Worm (Caenorhabditis elegans): ENCODE data around the gene C14E2.5.

Gene C14E2.5

DNA sequence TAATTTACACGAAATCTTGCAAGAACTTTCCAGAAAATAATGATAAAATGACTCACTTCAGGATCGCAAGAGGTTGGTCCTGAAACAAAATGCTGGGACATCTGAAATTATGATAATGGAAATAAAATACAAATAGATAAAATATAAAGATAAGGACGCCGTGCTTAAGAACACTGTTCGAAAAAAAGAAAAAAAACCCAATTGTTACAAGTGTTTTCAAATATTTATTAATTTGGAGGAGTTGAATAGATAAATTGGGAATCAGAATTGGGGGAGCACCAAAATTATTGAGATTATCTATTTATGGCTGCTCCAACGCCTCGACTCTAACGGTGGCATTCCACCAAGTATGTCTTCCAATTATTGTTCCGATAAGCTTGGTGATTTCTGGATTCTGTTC lies 23.4 kb upstream of the C14E2.5 start, which contains the start of gene ceh-41:
Gene ceh-41, minus strand, starts transcription at position 101 of the 400 bp plus-strand sequence.
- TF ChIP-seq tab-1 (GFP tag; IDR thresholded peaks at IDR 0.05) (no peak), ref-1 (GFP tag; conservative IDR thresholded peaks at IDR 0.05) (no peak), klf-2 (GFP tag; conservative IDR thresholded peaks at IDR 0.05) (no peak), flt-1 (GFP tag; IDR thresholded peaks at IDR 0.05) (no peak), ztf-29 (GFP tag; IDR thresholded peaks at IDR 0.05) (no peak), med-1 (GFP tag; optimal IDR thresholded peaks at IDR 0.05; ENCODE audit: insufficient read depth) (no peak), cog-1 (tag; optimal IDR thresholded peaks at IDR 0.05) (no peak), ztf-23 (GFP tag; IDR thresholded peaks at IDR 0.05) (no peak), T22C8.4 (GFP tag; IDR thresholded peaks at IDR 0.05) (no peak)

ce11 chrX:1847685-1848084 lies 22.5 kb upstream of the C14E2.5 start:
- TF ChIP-seq T22C8.4 (GFP tag; IDR thresholded peaks at IDR 0.05) (no peak), ztf-23 (GFP tag; IDR thresholded peaks at IDR 0.05) (no peak), klf-2 (GFP tag; conservative IDR thresholded peaks at IDR 0.05) (no peak), ztf-29 (GFP tag; IDR thresholded peaks at IDR 0.05) (no peak), cog-1 (tag; optimal IDR thresholded peaks at IDR 0.05) (no peak), ref-1 (GFP tag; conservative IDR thresholded peaks at IDR 0.05) (no peak), med-1 (GFP tag; optimal IDR thresholded peaks at IDR 0.05; ENCODE audit: insufficient read depth) (no peak), tab-1 (GFP tag; IDR thresholded peaks at IDR 0.05) (no peak), flt-1 (GFP tag; IDR thresholded peaks at IDR 0.05) (no peak)

ce11 chrX:1845493-1845892 lies 20.4 kb upstream of the C14E2.5 start, which contains the start of gene T26C11.4:
Gene T26C11.4, minus strand, starts transcription at chrX:1845546.
- no peak for TF ChIP-seq tab-1 (GFP tag; IDR thresholded peaks at IDR 0.05)
- TF ChIP-seq med-1 (GFP tag; optimal IDR thresholded peaks at IDR 0.05; ENCODE audit: insufficient read depth), result no peak
- TF ChIP-seq T22C8.4 (GFP tag; IDR thresholded peaks at IDR 0.05), result no peak
- no peak for TF ChIP-seq cog-1 (tag; optimal IDR thresholded peaks at IDR 0.05)
- no peak for TF ChIP-seq klf-2 (GFP tag; conservative IDR thresholded peaks at IDR 0.05)

- TF ChIP-seq med-1 (GFP tag; optimal IDR thresholded peaks at IDR 0.05; ENCODE audit: insufficient read depth) (peak; percentile 7), cog-1 (tag; optimal IDR thresholded peaks at IDR 0.05) (peak; percentile 3), ztf-29 (GFP tag; IDR thresholded peaks at IDR 0.05) (peak; percentile 60), ref-1 (GFP tag; conservative IDR thresholded peaks at IDR 0.05) (peak; percentile 29; the same call in 1 of the 2 replicates), flt-1 (GFP tag; IDR thresholded peaks at IDR 0.05) (peak; percentile 88), ztf-23 (GFP tag; IDR thresholded peaks at IDR 0.05) (peak; percentile 87), klf-2 (GFP tag; conservative IDR thresholded peaks at IDR 0.05) (peak; percentile 66), T22C8.4 (GFP tag; IDR thresholded peaks at IDR 0.05) (peak; percentile 67; the same call in 1 of the 2 replicates), tab-1 (GFP tag; IDR thresholded peaks at IDR 0.05) (peak; percentile 84)
These were observed 12.6 kb upstream of the C14E2.5 start for ce11 chrX:1837703-1838102.

- TF ChIP-seq flt-1 (GFP tag; IDR thresholded peaks at IDR 0.05) (peak; percentile 56; the same call in 1 of the 2 replicates), ztf-29 (GFP tag; IDR thresholded peaks at IDR 0.05) (peak; percentile 60; the same call in 1 of the 2 replicates)
These were observed 11.6 kb upstream of the C14E2.5 start for ce11 chrX:1836700-1837099.

ce11 chrX:1830475-1830874 lies 5.3 kb upstream of the C14E2.5 start:
- TF ChIP-seq ref-1 (GFP tag; conservative IDR thresholded peaks at IDR 0.05), result no peak
- TF ChIP-seq ztf-29 (GFP tag; IDR thresholded peaks at IDR 0.05), result no peak
- TF ChIP-seq cog-1 (tag; optimal IDR thresholded peaks at IDR 0.05), result no peak
- TF ChIP-seq ztf-23 (GFP tag; IDR thresholded peaks at IDR 0.05), result no peak
- no peak for TF ChIP-seq T22C8.4 (GFP tag; IDR thresholded peaks at IDR 0.05)

DNA sequence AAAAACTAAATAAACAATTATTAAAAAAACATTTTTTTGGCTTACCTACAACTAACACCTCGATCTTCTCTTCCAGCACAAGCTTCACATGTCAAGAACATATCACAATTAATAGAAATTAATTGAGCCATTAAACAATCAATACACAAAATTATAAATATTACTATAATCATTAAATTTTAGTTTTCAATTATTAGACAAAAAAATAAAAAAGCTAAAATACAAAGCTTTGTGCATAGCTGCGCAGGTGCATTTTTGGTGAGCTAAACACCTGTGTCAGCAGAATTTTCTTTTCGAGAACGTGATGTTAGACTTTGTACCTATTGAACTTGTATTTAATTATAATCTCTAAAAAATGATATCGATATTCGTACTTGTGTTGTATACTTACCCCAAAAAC lies 4.8 kb upstream of the C14E2.5 start, which contains the start of gene C14E2.6:
Gene C14E2.6, minus strand, starts transcription at position 101 of the 400 bp plus-strand sequence.
- no peak for TF ChIP-seq klf-2 (GFP tag; conservative IDR thresholded peaks at IDR 0.05)
- no peak for TF ChIP-seq ref-1 (GFP tag; conservative IDR thresholded peaks at IDR 0.05)
- no peak for TF ChIP-seq med-1 (GFP tag; optimal IDR thresholded peaks at IDR 0.05; ENCODE audit: insufficient read depth)
- TF ChIP-seq flt-1 (GFP tag; IDR thresholded peaks at IDR 0.05), result no peak
- TF ChIP-seq ztf-29 (GFP tag; IDR thresholded peaks at IDR 0.05), result no peak
- TF ChIP-seq ztf-23 (GFP tag; IDR thresholded peaks at IDR 0.05), result no peak
- TF ChIP-seq cog-1 (tag; optimal IDR thresholded peaks at IDR 0.05), result no peak

ce11 chrX:1826166-1826565 lies 1.0 kb upstream of the C14E2.5 start, which contains the start of gene C14E2.1:
Gene C14E2.1, plus strand, starts transcription at chrX:1826466.
- no peak for TF ChIP-seq tab-1 (GFP tag; IDR thresholded peaks at IDR 0.05)
- TF ChIP-seq med-1 (GFP tag; optimal IDR thresholded peaks at IDR 0.05; ENCODE audit: insufficient read depth), result no peak
- TF ChIP-seq ztf-23 (GFP tag; IDR thresholded peaks at IDR 0.05), result no peak

ce11 chrX:1821235-1821634 lies 3.9 kb downstream of the C14E2.5 start, which contains the start of gene C14E2.4:
Gene C14E2.4, minus strand, starts transcription at chrX:1821335.
- TF ChIP-seq klf-2 (GFP tag; conservative IDR thresholded peaks at IDR 0.05) (no peak), med-1 (GFP tag; optimal IDR thresholded peaks at IDR 0.05; ENCODE audit: insufficient read depth) (no peak), T22C8.4 (GFP tag; IDR thresholded peaks at IDR 0.05) (no peak), tab-1 (GFP tag; IDR thresholded peaks at IDR 0.05) (no peak), cog-1 (tag; optimal IDR thresholded peaks at IDR 0.05) (no peak), flt-1 (GFP tag; IDR thresholded peaks at IDR 0.05) (no peak), ztf-23 (GFP tag; IDR thresholded peaks at IDR 0.05) (no peak), ref-1 (GFP tag; conservative IDR thresholded peaks at IDR 0.05) (no peak), ztf-29 (GFP tag; IDR thresholded peaks at IDR 0.05) (no peak)

ce11 chrX:1816106-1816505 lies 9.0 kb downstream of the C14E2.5 start, which contains the start of gene C14E2.7:
Gene C14E2.7, plus strand, starts transcription at chrX:1816406.
- no peak for TF ChIP-seq cog-1 (tag; optimal IDR thresholded peaks at IDR 0.05)
- TF ChIP-seq T22C8.4 (GFP tag; IDR thresholded peaks at IDR 0.05), result no peak
- TF ChIP-seq flt-1 (GFP tag; IDR thresholded peaks at IDR 0.05), result no peak
- TF ChIP-seq med-1 (GFP tag; optimal IDR thresholded peaks at IDR 0.05; ENCODE audit: insufficient read depth), result no peak
- no peak for TF ChIP-seq ztf-29 (GFP tag; IDR thresholded peaks at IDR 0.05)
- no peak for TF ChIP-seq klf-2 (GFP tag; conservative IDR thresholded peaks at IDR 0.05)
- TF ChIP-seq ref-1 (GFP tag; conservative IDR thresholded peaks at IDR 0.05), result no peak
- no peak for TF ChIP-seq tab-1 (GFP tag; IDR thresholded peaks at IDR 0.05)
- no peak for TF ChIP-seq ztf-23 (GFP tag; IDR thresholded peaks at IDR 0.05)
